Fruit fly (Drosophila melanogaster) Kc167 (cell line): Measurements from ENCODE around the gene CG42324.

Experiments
- Myc ChIP-seq: fragments of >200 bp; optimal IDR thresholded peaks from 2 replicates; lab custom pipeline; 2017; ENCODE audit warnings: missing external identifiers
- h ChIP-seq: fragments of >200 bp; optimal IDR thresholded peaks from 3 replicates; lab custom pipeline; 2018; ENCODE audit warnings: missing external identifiers
- psq ChIP-seq: fragments of >200 bp; optimal IDR thresholded peaks from 2 replicates; lab custom pipeline; 2017; ENCODE audit warnings: missing external identifiers

- TF ChIP-seq h (lab: Kevin White, UChicago) (no peak), Myc (lab: Kevin White, UChicago) (no peak), psq (no peak)
Measured at dm6 chr3L:3555094-3555493, 82.8 kb downstream of the CG42324 start.
